Worm (Caenorhabditis elegans) whole organism, late embryonic: ENCODE results near the gene exos-8.

ENCODE experiments used
- Y22D7AL.16 ChIP-seq: sonication (generic microtip); optimal IDR thresholded peaks from 2 replicates; lab custom pipeline; 2016; ENCODE audit warnings: missing genetic modification characterization, missing compliant biosample characterization
- ama-1 ChIP-seq: fragments of 150-350 bp; optimal IDR thresholded peaks from 2 replicates; lab custom pipeline; 2014
- dve-1 ChIP-seq: sonication (generic microtip); optimal IDR thresholded peaks from 2 replicates; lab custom pipeline; 2017; ENCODE audit warnings: antibody characterized with exemption, mild to moderate bottlenecking, missing genetic modification characterization, missing compliant biosample characterization
- hlh-30 ChIP-seq: sonication (generic microtip); optimal IDR thresholded peaks from 2 replicates; lab custom pipeline; 2017; ENCODE audit warnings: antibody characterized with exemption, missing genetic modification characterization, missing compliant biosample characterization; ENCODE audit not compliant: insufficient read depth
- lin-11 ChIP-seq: fragments of 200-800 bp; sonication (Bioruptor generic); optimal IDR thresholded peaks from 2 replicates; lab custom pipeline; 2018; ENCODE audit warnings: mild to moderate bottlenecking, missing genetic modification characterization, missing compliant biosample characterization
- pqm-1 ChIP-seq: sonication (generic microtip); optimal IDR thresholded peaks from 2 replicates; lab custom pipeline; 2016; ENCODE audit warnings: missing genetic modification characterization, missing compliant biosample characterization
- unc-42 ChIP-seq: sonication (generic microtip); optimal IDR thresholded peaks from 2 replicates; lab custom pipeline; 2016; ENCODE audit warnings: missing genotype, missing genetic modification characterization, missing compliant biosample characterization

DNA sequence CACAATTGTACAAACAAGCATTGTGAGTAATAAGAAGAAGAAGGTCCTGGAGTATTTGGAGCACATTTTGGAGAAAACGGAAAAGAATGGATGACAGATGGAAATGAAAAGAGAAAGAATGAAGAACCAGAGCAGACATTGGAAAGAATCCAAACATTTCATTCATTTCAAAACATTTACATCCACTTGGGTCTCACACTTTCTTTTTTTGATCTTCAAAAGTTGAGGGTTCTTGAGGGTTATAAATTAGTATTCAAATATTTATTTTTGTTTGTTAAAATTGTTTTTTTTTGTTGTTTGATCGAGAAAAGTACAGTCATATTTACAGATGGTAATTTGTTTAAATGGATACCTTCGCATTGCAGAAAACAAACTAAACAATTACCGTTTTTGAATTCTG, 7.8 kb upstream of the exos-8 start, which contains the start of gene T14B4.9:
- TF ChIP-seq lin-11 (tag; lab: Kevin White, UChicago) = no peak
- TF ChIP-seq Y22D7AL.16 = no peak
- TF ChIP-seq hlh-30 (tag; lab: Kevin White, UChicago) = no peak
- no peak for TF ChIP-seq dve-1 (tag; lab: Kevin White, UChicago)
- TF ChIP-seq pqm-1 (tag; lab: Kevin White, UChicago) = no peak
- no peak for TF ChIP-seq ama-1
- no peak for TF ChIP-seq unc-42
